Worm (Caenorhabditis elegans) whole organism, L2 larva: ENCODE results near the gene hum-10.

Experiments used
- C34F6.9 ChIP-seq: fragments of 150-350 bp; optimal IDR thresholded peaks from 2 replicates; lab custom pipeline; 2014; ENCODE audit warnings: missing biosample characterization, missing genetic modification characterization
- F13H6.1 ChIP-seq: sonication (generic microtip); optimal IDR thresholded peaks from 2 replicates; lab custom pipeline; 2016; ENCODE audit warnings: missing genetic modification characterization, missing compliant biosample characterization
- alr-1 ChIP-seq: fragments of 150-350 bp; optimal IDR thresholded peaks from 2 replicates; lab custom pipeline; 2014; ENCODE audit warnings: missing biosample characterization, missing genetic modification characterization
- blmp-1 ChIP-seq: sonication (generic microtip); optimal IDR thresholded peaks from 2 replicates; lab custom pipeline; 2017; ENCODE audit warnings: missing genetic modification characterization, mild to moderate bottlenecking, missing compliant biosample characterization, antibody characterized with exemption, moderate library complexity; ENCODE audit not compliant: insufficient read depth
- ceh-82 ChIP-seq: fragments of 150-350 bp; optimal IDR thresholded peaks from 2 replicates; lab custom pipeline; 2014; ENCODE audit warnings: missing biosample characterization, missing genetic modification characterization
- crh-2 ChIP-seq: sonication (generic microtip); optimal IDR thresholded peaks from 2 replicates; lab custom pipeline; 2017; ENCODE audit warnings: missing biosample characterization, missing genetic modification characterization
- elt-1 ChIP-seq: fragments of 150-350 bp; optimal IDR thresholded peaks from 2 replicates; lab custom pipeline; 2014; ENCODE audit warnings: missing biosample characterization, missing genetic modification characterization
- elt-3 ChIP-seq: sonication (generic microtip); optimal IDR thresholded peaks from 2 replicates; lab custom pipeline; 2017; ENCODE audit warnings: missing biosample characterization, missing genetic modification characterization
- fos-1 ChIP-seq: fragments of 150-350 bp; optimal IDR thresholded peaks from 2 replicates; lab custom pipeline; 2014; ENCODE audit warnings: missing biosample characterization, missing genetic modification characterization
- gmeb-1 ChIP-seq: fragments of 150-350 bp; optimal IDR thresholded peaks from 2 replicates; lab custom pipeline; 2014; ENCODE audit warnings: missing biosample characterization, missing genetic modification characterization
- lin-11 ChIP-seq: fragments of 150-350 bp; sonication (generic microtip); optimal IDR thresholded peaks from 2 replicates; lab custom pipeline; 2014; ENCODE audit warnings: missing biosample characterization, missing genetic modification characterization, inconsistent platforms, mixed read lengths
- lin-39 ChIP-seq: fragments of 150-350 bp; optimal IDR thresholded peaks from 2 replicates; lab custom pipeline; 2014; ENCODE audit warnings: missing biosample characterization, missing genetic modification reagents, missing genetic modification characterization
- mab-5 ChIP-seq: fragments of 150-350 bp; optimal IDR thresholded peaks from 2 replicates; lab custom pipeline; 2014; ENCODE audit warnings: missing biosample characterization, missing genetic modification characterization
- mbf-1 ChIP-seq: sonication (generic microtip); optimal IDR thresholded peaks from 2 replicates; lab custom pipeline; 2017; ENCODE audit warnings: missing biosample characterization, missing genetic modification characterization
- mdl-1 ChIP-seq, 2 experiments: fragments of 150-350 bp in 1 of 2; sonication (generic microtip) in 1 of 2; optimal IDR thresholded peaks; 2 replicates each; lab custom pipeline; 2017; ENCODE audit warnings: missing biosample characterization in 2 of 2, missing genetic modification characterization in 2 of 2
- nhr-10 ChIP-seq: sonication (generic microtip); optimal IDR thresholded peaks from 2 replicates; lab custom pipeline; 2017; ENCODE audit warnings: missing biosample characterization, missing genetic modification characterization
- nhr-25 ChIP-seq: fragments of 150-350 bp; sonication (generic microtip); optimal IDR thresholded peaks from 3 replicates; lab custom pipeline; 2014; ENCODE audit warnings: missing biosample characterization, missing genetic modification characterization
- nhr-77 ChIP-seq: fragments of 150-350 bp; optimal IDR thresholded peaks from 2 replicates; lab custom pipeline; 2014; ENCODE audit warnings: missing biosample characterization, missing genetic modification characterization
- peb-1 ChIP-seq: fragments of 150-350 bp; optimal IDR thresholded peaks from 2 replicates; lab custom pipeline; 2014; ENCODE audit warnings: missing biosample characterization, missing genetic modification characterization
- sem-4 ChIP-seq: fragments of 150-350 bp; optimal IDR thresholded peaks from 2 replicates; lab custom pipeline; 2014; ENCODE audit warnings: missing biosample characterization, missing genetic modification reagents, missing genetic modification characterization
- sma-3 ChIP-seq: sonication (generic microtip); optimal IDR thresholded peaks from 2 replicates; lab custom pipeline; 2016; ENCODE audit warnings: missing genetic modification reagents, missing genetic modification characterization, missing compliant biosample characterization
- sma-9 ChIP-seq, 2 experiments: fragments of 150-350 bp in 1 of 2; sonication (generic microtip) in 1 of 2; optimal IDR thresholded peaks; 2 replicates each; lab custom pipeline; 2014 to 2016; ENCODE audit warnings: missing genetic modification characterization in 2 of 2, mild to moderate bottlenecking in 1 of 2, missing biosample characterization in 1 of 2, missing compliant biosample characterization in 1 of 2, missing genetic modification reagents in 1 of 2, moderate library complexity in 1 of 2
- snpc-4 ChIP-seq: fragments of 150-350 bp; optimal IDR thresholded peaks from 2 replicates; lab custom pipeline; 2014; ENCODE audit warnings: missing biosample characterization, missing genetic modification characterization
- unc-39 ChIP-seq: fragments of 150-350 bp; optimal IDR thresholded peaks from 2 replicates; lab custom pipeline; 2014; ENCODE audit warnings: missing biosample characterization, missing genetic modification characterization
- ztf-1 ChIP-seq: fragments of 200-800 bp; sonication (Bioruptor generic); conservative IDR thresholded peaks from 2 replicates; pipeline ENCODE4 v1.3.6; 2022; ENCODE audit warnings: missing genetic modification characterization, missing compliant biosample characterization

The hum-10 gene

ce11 chrX:4740630-4741029 lies 41.5 kb downstream of the hum-10 start:
- TF ChIP-seq nhr-77 (no peak), alr-1 (tag; lab: Kevin White, UChicago) (no peak), mdl-1 (tag; optimal IDR thresholded peaks at IDR 0.05; lab: Kevin White, UChicago) (peak in 1 of 2 experiments; percentile 54), nhr-25 (tag; lab: Kevin White, UChicago) (no peak), F13H6.1 (tag; lab: Kevin White, UChicago) (no peak), lin-11 (no peak), nhr-10 (no peak), mbf-1 (tag; lab: Kevin White, UChicago) (no peak), sma-9 (GFP tag; optimal IDR thresholded peaks at IDR 0.05; lab: Kevin White, UChicago) (no peak), sma-9 (tag; optimal IDR thresholded peaks at IDR 0.05; lab: Kevin White, UChicago) (no peak), blmp-1 (no peak), C34F6.9 (tag; lab: Kevin White, UChicago) (no peak), crh-2 (no peak), mab-5 (tag; lab: Kevin White, UChicago) (peak; percentile 47), ceh-82 (tag; lab: Kevin White, UChicago) (no peak), unc-39 (no peak)

- no peak for TF ChIP-seq blmp-1
- no peak for TF ChIP-seq fos-1
- no peak for TF ChIP-seq snpc-4
- no peak for TF ChIP-seq gmeb-1 (tag; lab: Kevin White, UChicago)
- no peak for TF ChIP-seq mdl-1 (tag; optimal IDR thresholded peaks at IDR 0.05; lab: Kevin White, UChicago)
- TF ChIP-seq ceh-82 (tag; lab: Kevin White, UChicago): no peak
- TF ChIP-seq sem-4: no peak
- TF ChIP-seq lin-39 (tag; lab: Kevin White, UChicago): no peak
- TF ChIP-seq elt-1: no peak
- TF ChIP-seq elt-3 (tag; lab: Kevin White, UChicago): no peak
- TF ChIP-seq ztf-1 (GFP tag; lab: Robert Waterston, UW): no peak
- TF ChIP-seq peb-1 (tag; lab: Kevin White, UChicago): no peak
- no peak for TF ChIP-seq lin-11
- no peak for TF ChIP-seq sma-3 (GFP tag; lab: Kevin White, UChicago)
- TF ChIP-seq nhr-10: no peak
Observed at ce11 chrX:4732752-4733151, 49.3 kb downstream of the hum-10 start, which contains the start of gene aman-1. aman-1 (plus strand) TSS chrX:4733095.
